Fruit fly (Drosophila melanogaster) whole organism, pupa: ENCODE data around the gene Sfp78E.

Source experiments
- CG14655 ChIP-seq: fragments of 200-800 bp; sonication (Bioruptor generic); optimal IDR thresholded peaks from 3 replicates; lab custom pipeline; 2017; ENCODE audit warnings: mild to moderate bottlenecking, missing biosample characterization, missing genetic modification reagents, missing genetic modification characterization
- CG15710 ChIP-seq: fragments of 200-800 bp; sonication (Bioruptor generic); optimal IDR thresholded peaks from 2 replicates; lab custom pipeline; 2018; ENCODE audit warnings: missing biosample characterization, mild to moderate bottlenecking, missing genetic modification characterization, moderate library complexity
- CG17806 ChIP-seq: fragments of 200-800 bp; sonication (Bioruptor generic); optimal IDR thresholded peaks from 2 replicates; lab custom pipeline; 2018; ENCODE audit warnings: missing biosample characterization, mild to moderate bottlenecking, missing genetic modification characterization, moderate library complexity
- fd96Ca ChIP-seq: fragments of 200-800 bp; sonication (Bioruptor generic); IDR thresholded peaks from 3 replicates; pipeline ENCODE4 v1.3.6; 2022; ENCODE audit warnings: missing biosample characterization, missing genetic modification characterization
- rn ChIP-seq: fragments of 200-800 bp; sonication (Bioruptor generic); IDR thresholded peaks from 2 replicates; pipeline ENCODE4 v1.3.6; 2022; ENCODE audit warnings: missing biosample characterization, missing genetic modification characterization

dm6 chr3L:21694647-21695046 is 10.8 kb upstream of the Sfp78E start:
- no peak for TF ChIP-seq fd96Ca (GFP tag; lab: Robert Waterston, UW)
- TF ChIP-seq CG15710: no peak
- no peak for TF ChIP-seq CG14655 (GFP tag; lab: Kevin White, UChicago)
- TF ChIP-seq rn (GFP tag; lab: Robert Waterston, UW): no peak
- TF ChIP-seq CG17806 (tag; lab: Kevin White, UChicago): no peak
